Worm (Caenorhabditis elegans) whole organism, young adult: Measurements from ENCODE around the gene acs-5.

Experiments used
- F49E8.2 ChIP-seq: sonication (generic microtip); optimal IDR thresholded peaks from 3 replicates; lab custom pipeline; 2017; ENCODE audit warnings: missing genetic modification characterization, mild to moderate bottlenecking, missing compliant biosample characterization, antibody characterized with exemption, moderate library complexity; ENCODE audit not compliant: insufficient read depth
- Y53G8AR.9 ChIP-seq: fragments of 200-800 bp; sonication (Bioruptor generic); conservative IDR thresholded peaks from 2 replicates; pipeline ENCODE4 v1.3.6; 2022; ENCODE audit warnings: missing genetic modification reagents, missing genetic modification characterization, missing compliant biosample characterization
- efl-1 ChIP-seq: fragments of 150-350 bp; optimal IDR thresholded peaks from 2 replicates; lab custom pipeline; 2014; ENCODE audit warnings: missing biosample characterization, missing genetic modification reagents, missing genetic modification characterization
- gei-17 ChIP-seq: fragments of 200-800 bp; sonication (Bioruptor generic); optimal IDR thresholded peaks from 2 replicates; lab custom pipeline; 2018; ENCODE audit warnings: mild to moderate bottlenecking, missing genetic modification characterization, missing compliant biosample characterization

DNA sequence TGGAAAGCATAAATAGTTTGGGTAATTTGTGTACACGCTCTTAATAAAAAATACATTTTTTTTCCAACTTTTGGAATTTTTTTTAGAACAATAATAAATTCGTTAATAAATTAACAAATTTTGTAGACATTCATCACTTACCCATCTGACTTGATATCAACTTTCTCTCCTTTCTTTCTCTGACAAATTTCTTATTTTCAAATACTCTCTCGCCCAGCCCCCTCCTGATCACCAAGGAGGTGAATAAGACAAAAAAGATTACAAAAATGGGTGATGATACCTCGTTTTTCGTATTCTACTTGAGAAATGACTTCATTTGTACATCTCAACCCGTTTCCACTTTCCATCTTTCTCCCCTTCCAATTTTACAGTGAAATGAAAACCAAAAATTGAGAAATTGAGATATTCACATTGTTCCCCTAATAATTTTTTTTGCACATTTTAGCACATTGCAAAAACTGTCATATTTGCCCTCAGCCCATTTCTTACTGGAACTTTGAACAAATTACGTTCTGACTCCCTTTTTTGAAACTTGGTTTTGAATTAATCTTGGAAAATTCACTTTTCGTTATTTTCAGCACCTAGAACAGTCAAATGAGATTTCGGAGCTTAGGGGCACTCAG lies 32.4 kb upstream of the acs-5 start, which contains the start of gene osm-7:
- TF ChIP-seq gei-17 (GFP tag; lab: Kevin White, UChicago), result no peak
- TF ChIP-seq Y53G8AR.9, result no peak
- no peak for TF ChIP-seq efl-1 (GFP tag; lab: Kevin White, UChicago)
- no peak for TF ChIP-seq F49E8.2
